Worm (Caenorhabditis elegans) whole organism, mixed stage, embryonic: ENCODE data around the gene E02C12.19.

Experiments used
- ceh-83 ChIP-seq: fragments of 200-800 bp; sonication (Bioruptor generic); optimal IDR thresholded peaks from 2 replicates; lab custom pipeline; 2018; ENCODE audit warnings: mild to moderate bottlenecking, missing genetic modification characterization, missing compliant biosample characterization
- lsy-2 ChIP-seq: fragments of 150-350 bp; optimal IDR thresholded peaks from 2 replicates; lab custom pipeline; 2014; ENCODE audit warnings: missing biosample characterization, missing genetic modification characterization
- nhr-12 ChIP-seq: fragments of 150-350 bp; optimal IDR thresholded peaks from 2 replicates; lab custom pipeline; 2014; ENCODE audit warnings: missing biosample characterization, missing genetic modification characterization

DNA sequence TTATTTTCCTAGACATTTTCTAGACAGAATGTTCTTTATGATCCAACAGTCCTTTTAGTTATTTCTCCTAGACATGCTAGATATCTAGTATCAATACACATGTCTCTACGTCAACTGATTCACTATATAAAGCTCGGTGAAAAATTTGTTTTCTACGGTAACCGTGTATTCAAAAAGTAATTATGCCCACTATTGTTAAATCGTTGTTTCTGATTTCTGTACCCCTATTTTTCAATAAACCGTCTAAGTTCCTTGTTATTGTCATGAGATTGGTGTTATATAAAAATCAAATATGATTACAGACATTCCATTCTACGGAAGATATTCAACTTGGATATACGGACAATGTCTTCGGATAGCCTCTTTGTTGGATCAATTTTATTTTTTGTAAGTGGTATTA is 23.4 kb downstream of the E02C12.19 start, which contains the start of gene srx-46:
- TF ChIP-seq nhr-12 (tag; lab: Kevin White, UChicago) (no peak), lsy-2 (no peak), ceh-83 (GFP tag; lab: Kevin White, UChicago) (no peak)
